Worm (Caenorhabditis elegans): ENCODE data around the gene C28D4.4.

The C28D4.4 gene

DNA sequence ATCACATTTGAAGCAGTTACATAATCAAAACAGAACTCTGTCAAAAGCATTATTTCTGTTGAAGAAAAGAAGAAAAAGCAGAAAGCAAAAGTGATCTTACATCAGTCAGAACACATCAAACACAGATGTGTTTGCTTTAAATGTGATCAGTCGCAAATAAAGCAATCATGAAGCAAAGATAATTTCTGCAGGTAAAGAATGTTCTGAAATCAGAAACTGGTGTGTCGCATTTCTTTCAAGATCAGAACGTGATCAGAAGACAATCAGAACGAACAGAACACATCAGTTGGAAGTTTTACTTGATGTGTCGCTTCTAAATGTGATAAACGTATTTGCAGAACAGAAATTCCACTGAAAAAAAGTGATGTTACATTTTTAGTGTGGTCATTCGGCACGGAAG, 45.7 kb downstream of the C28D4.4 start:
- TF ChIP-seq zag-1 (tag; optimal IDR thresholded peaks at IDR 0.05) (no peak), ama-1 (optimal IDR thresholded peaks at IDR 0.05) (no peak), hlh-30 (tag; optimal IDR thresholded peaks at IDR 0.05; ENCODE audit: insufficient read depth) (no peak), nhr-28 (tag; optimal IDR thresholded peaks at IDR 0.05) (peak; percentile 28), daf-16 (GFP tag; optimal IDR thresholded peaks at IDR 0.05) (no peak), daf-16 (tag; optimal IDR thresholded peaks at IDR 0.05) (no peak), ceh-20 (GFP tag; IDR thresholded peaks at IDR 0.05) (no peak), dmd-6 (GFP tag; IDR thresholded peaks at IDR 0.05) (peak; percentile 73)

DNA sequence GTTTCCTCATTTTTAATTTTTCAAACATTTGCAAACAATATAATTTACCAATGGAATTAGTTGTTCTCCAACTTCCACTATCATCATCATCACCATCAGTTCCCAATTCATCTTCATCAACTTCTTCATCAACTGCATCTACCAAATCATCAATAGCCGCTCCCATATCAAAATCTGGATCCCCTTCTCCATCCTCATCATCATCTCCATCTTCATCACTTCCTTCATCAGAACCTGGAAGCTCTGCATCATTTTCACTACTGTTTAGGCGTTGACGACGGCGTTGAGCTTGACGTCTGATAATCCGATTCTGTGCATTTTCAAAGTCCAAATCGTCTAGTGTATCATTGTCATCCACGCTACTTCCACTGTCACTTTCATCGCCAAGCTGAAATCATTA, 46.9 kb downstream of the C28D4.4 start:
- no peak for TF ChIP-seq arid-1 (GFP tag; conservative IDR thresholded peaks at IDR 0.05)
- no peak for TF ChIP-seq lin-29 (GFP tag; IDR thresholded peaks at IDR 0.05)
- peak in 1 of 2 experiments; percentile 91 for TF ChIP-seq unc-62 (GFP tag; optimal IDR thresholded peaks at IDR 0.05 in 1 of 2)
- no peak for TF ChIP-seq unc-62 (tag; optimal IDR thresholded peaks at IDR 0.05)

DNA sequence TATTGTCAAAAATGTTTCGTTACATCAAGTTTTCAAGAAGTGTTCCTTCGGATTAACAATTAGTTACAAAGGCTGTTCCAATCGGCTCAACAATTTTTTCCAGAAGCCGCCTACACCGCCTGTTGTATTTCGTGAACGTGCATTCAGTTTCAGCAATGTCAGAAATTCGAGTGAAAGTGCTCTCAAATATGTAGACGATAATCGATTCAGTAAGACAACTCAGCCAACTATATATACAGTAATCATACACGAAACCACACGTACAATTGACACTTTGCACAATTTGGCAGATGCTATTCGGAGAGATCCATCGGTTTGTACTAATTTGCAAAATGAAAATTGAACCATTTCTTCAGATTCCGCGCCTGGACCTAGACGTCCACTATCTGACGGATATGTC, 48.3 kb downstream of the C28D4.4 start:
- TF ChIP-seq unc-62 (GFP tag; optimal IDR thresholded peaks at IDR 0.05 in 1 of 2) (peak in 1 of 2 experiments; percentile 99), unc-62 (tag; optimal IDR thresholded peaks at IDR 0.05) (no peak), nhr-28 (tag; optimal IDR thresholded peaks at IDR 0.05) (no peak), madf-9 (GFP tag; conservative IDR thresholded peaks at IDR 0.05) (no peak), hlh-30 (tag; optimal IDR thresholded peaks at IDR 0.05; ENCODE audit: insufficient read depth) (no peak), lin-39 (tag; optimal IDR thresholded peaks at IDR 0.05) (no peak), egl-43 (GFP tag; IDR thresholded peaks at IDR 0.05) (no peak), aha-1 (tag) (peak; percentile 1), gei-8 (GFP tag; optimal IDR thresholded peaks at IDR 0.05) (no peak), ZK546.5 (tag; optimal IDR thresholded peaks at IDR 0.05) (no peak), ceh-82 (tag; optimal IDR thresholded peaks at IDR 0.05) (no peak), nhr-6 (tag; optimal IDR thresholded peaks at IDR 0.05) (no peak), nhr-77 (tag; optimal IDR thresholded peaks at IDR 0.05) (no peak), tag-97 (GFP tag; IDR thresholded peaks at IDR 0.05) (no peak)
